Worm (Caenorhabditis elegans): ENCODE measurements around the gene txt-17.

The txt-17 gene

ce11 chrV:7012617-7013016 lies 40.4 kb downstream of the txt-17 start, which contains the start of gene srw-127:
TSS of gene srw-127 (plus strand) at chrV:7012917.
- TF ChIP-seq drap-1 (GFP tag; optimal IDR thresholded peaks at IDR 0.05) (no peak), hlh-1 (tag; optimal IDR thresholded peaks at IDR 0.05) (no peak), ceh-39 (tag; optimal IDR thresholded peaks at IDR 0.05) (no peak), ceh-43 (GFP tag; optimal IDR thresholded peaks at IDR 0.05) (no peak), lin-32 (GFP tag; optimal IDR thresholded peaks at IDR 0.05) (no peak), ces-1 (GFP tag; optimal IDR thresholded peaks at IDR 0.05) (no peak), sem-2 (GFP tag; optimal IDR thresholded peaks at IDR 0.05) (no peak), pha-4 (tag; optimal IDR thresholded peaks at IDR 0.05) (no peak), nhr-76 (tag; optimal IDR thresholded peaks at IDR 0.05) (no peak), nhr-2 (tag; optimal IDR thresholded peaks at IDR 0.05) (no peak), M03D4.4 (tag; optimal IDR thresholded peaks at IDR 0.05) (no peak), elt-3 (tag; optimal IDR thresholded peaks at IDR 0.05) (no peak), lsy-2 (tag; optimal IDR thresholded peaks at IDR 0.05) (no peak)

ce11 chrV:7009461-7009860 lies 43.5 kb downstream of the txt-17 start, which contains the start of gene C33G8.2:
TSS of gene C33G8.2 (plus strand) at chrV:7009761.
- no peak for TF ChIP-seq M03D4.4 (tag; optimal IDR thresholded peaks at IDR 0.05)

ce11 chrV:7007307-7007706 lies 45.7 kb downstream of the txt-17 start, which contains the start of gene drd-10:
TSS of gene drd-10 (plus strand) at chrV:7007607.
- TF ChIP-seq pha-4 (tag; optimal IDR thresholded peaks at IDR 0.05) (no peak), unc-62 (GFP tag; optimal IDR thresholded peaks at IDR 0.05) (no peak), lsy-2 (tag; optimal IDR thresholded peaks at IDR 0.05) (no peak), mep-1 (tag; optimal IDR thresholded peaks at IDR 0.05) (no peak), nhr-12 (tag; optimal IDR thresholded peaks at IDR 0.05) (no peak), elt-3 (tag; optimal IDR thresholded peaks at IDR 0.05) (no peak), nhr-76 (tag; optimal IDR thresholded peaks at IDR 0.05) (no peak), cnd-1 (tag; optimal IDR thresholded peaks at IDR 0.05) (no peak), nhr-2 (tag; optimal IDR thresholded peaks at IDR 0.05) (no peak), nhr-237 (tag; optimal IDR thresholded peaks at IDR 0.05) (no peak), M03D4.4 (tag; optimal IDR thresholded peaks at IDR 0.05) (no peak), ztf-11 (tag; optimal IDR thresholded peaks at IDR 0.05) (no peak), bed-3 (GFP tag; optimal IDR thresholded peaks at IDR 0.05) (no peak)

ce11 chrV:7005964-7006363 lies 47.0 kb downstream of the txt-17 start, which contains the start of gene spig-10:
TSS of gene spig-10 (plus strand) at chrV:7006264.
- TF ChIP-seq zip-8 (tag; optimal IDR thresholded peaks at IDR 0.05), result no peak
- no peak for TF ChIP-seq nhr-76 (tag; optimal IDR thresholded peaks at IDR 0.05)
- no peak for TF ChIP-seq cnd-1 (tag; optimal IDR thresholded peaks at IDR 0.05)

ce11 chrV:7003850-7004249 lies 49.1 kb downstream of the txt-17 start, which contains the start of gene srab-4:
TSS of gene srab-4 (plus strand) at chrV:7004150.
- no peak for TF ChIP-seq flh-1 (GFP tag; optimal IDR thresholded peaks at IDR 0.05)
- no peak for TF ChIP-seq unc-62 (GFP tag; optimal IDR thresholded peaks at IDR 0.05)
- TF ChIP-seq lin-13 (tag; optimal IDR thresholded peaks at IDR 0.05), result no peak
- no peak for TF ChIP-seq pha-4 (tag; optimal IDR thresholded peaks at IDR 0.05)

Measured in whole organism, mixed stage, embryonic.